Fruit fly (Drosophila melanogaster) whole organism, larva: Measurements from ENCODE around the gene Samuel.
A peak's percentile ranks its signal among the peaks of the same experiment; 100 is the strongest.

Source experiments
- noc ChIP-seq: fragments of 200-800 bp; sonication (Bioruptor generic); optimal IDR thresholded peaks from 3 replicates; lab custom pipeline; 2019; ENCODE audit warnings: missing biosample characterization, mild to moderate bottlenecking, missing genetic modification characterization, moderate library complexity

The Samuel gene

DNA sequence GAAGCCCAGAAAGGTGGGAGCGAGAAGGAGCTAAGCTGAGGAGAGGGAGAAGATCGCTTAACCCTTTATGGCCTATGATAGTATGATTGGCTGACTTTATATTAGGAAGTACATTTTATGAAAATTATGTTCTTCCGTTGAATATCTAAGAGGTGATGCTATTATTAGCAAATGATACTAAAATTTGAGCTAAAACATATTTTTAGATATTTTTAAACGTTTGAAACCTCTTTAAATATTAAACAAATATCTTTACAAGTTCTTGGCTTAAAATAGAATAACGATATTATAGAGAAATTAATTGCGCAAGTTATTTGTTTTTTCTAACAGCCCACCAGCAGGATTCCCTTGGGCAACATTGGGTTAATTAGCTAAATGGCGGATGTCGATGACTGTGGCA is 2.7 kb upstream of the Samuel start:
- no peak for TF ChIP-seq noc (tag; lab: Kevin White, UChicago)

DNA sequence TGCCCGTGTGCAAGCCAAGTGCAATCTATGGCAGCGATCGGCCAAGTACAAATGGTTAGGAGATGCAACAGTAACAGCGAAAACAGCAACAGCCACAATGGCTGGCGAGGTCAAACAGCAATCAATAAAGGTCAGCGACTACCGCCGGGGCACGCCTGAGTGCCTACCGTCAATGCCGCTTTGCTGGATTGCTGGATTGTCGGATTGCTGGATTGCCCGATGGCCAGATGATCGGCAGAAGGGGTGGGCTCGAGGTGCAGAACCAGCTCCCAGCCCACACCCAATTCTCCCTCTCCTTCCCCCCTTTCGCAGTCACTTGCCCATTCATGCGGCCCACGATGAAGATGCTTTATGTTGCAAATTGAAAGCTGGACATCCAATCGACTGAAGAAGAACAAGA is 2.1 kb upstream of the Samuel start:
- TF ChIP-seq noc (tag; lab: Kevin White, UChicago), result no peak

DNA sequence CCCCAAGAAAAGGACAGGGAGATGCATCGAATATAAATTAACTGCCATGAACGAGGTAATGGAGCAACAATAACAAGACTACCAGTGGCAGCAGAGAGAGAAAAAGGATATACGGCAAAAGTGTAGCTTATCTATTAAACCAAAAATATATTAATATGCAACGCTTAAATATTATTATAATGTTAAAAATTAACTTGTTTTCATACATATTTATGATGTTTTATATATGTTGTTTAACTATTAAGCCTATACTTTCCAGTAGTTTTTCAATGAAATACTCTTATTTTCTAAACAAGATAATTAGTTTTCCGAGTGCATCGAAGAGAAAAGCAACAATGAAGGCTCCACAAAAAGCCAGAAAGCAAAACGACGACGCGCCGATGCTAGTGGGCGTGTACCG is 1.6 kb upstream of the Samuel start:
- TF ChIP-seq noc (tag; lab: Kevin White, UChicago), result no peak

DNA sequence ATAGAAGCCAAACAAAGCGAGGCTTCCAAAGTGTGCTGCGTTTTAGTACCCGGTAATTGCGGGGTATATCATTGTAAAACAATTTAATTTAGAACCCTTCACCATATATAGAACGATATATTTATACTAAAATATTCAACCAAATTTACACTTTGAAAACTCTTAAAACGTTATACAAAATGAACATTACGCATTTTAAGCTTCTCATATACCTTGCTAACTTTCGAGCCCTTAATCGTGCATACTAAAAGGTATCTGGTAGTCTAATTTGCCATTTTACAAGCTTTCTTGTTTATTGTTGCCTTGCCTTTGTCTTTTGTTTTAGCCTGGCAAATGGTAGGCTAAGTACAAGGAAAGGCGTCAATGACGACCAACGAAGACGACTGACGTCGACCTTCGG is 1.2 kb upstream of the Samuel start:
- TF ChIP-seq noc (tag; lab: Kevin White, UChicago), result no peak

DNA sequence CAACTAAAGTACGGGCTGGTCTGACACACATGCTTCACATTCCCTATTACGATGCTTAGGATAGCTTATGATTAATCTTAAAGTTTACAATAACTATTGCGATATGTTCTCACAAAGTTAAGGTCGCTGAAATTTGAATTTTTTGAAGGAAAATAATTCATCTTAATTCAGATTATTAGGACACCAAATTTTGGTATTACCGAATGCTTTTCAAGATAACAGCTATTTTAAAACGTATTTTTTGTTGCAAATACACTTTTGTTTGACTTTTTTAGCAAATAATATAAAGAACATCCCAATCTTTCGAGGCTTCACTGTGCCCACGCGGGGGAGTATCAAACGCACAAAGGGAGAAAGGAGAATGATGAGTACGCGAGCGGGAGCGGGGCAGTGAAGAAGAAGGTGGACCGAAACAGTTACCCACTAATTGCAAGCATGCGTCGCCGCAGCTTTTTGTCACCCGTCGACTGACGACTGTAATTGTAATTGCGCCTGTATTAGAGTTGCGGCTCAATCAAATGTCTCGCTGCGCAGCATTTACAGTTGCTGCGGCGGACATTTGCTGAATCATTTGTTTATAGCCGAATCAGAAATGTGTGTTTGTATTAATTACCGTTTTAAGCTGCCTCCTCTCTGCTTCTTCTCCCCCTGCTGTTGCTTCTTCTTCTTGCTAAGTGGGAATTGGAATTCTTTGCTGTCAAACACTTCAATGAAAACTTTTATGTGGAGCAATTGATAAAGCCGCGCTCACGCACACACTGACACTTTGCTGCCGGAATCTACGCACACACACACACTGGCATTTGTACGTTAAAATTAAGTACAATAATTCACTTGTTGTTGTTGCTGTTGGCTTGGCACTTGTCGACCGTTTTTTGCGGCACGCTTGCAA is 620 bp downstream of the Samuel start:
- peak; percentile 73 for TF ChIP-seq noc (tag; lab: Kevin White, UChicago)

DNA sequence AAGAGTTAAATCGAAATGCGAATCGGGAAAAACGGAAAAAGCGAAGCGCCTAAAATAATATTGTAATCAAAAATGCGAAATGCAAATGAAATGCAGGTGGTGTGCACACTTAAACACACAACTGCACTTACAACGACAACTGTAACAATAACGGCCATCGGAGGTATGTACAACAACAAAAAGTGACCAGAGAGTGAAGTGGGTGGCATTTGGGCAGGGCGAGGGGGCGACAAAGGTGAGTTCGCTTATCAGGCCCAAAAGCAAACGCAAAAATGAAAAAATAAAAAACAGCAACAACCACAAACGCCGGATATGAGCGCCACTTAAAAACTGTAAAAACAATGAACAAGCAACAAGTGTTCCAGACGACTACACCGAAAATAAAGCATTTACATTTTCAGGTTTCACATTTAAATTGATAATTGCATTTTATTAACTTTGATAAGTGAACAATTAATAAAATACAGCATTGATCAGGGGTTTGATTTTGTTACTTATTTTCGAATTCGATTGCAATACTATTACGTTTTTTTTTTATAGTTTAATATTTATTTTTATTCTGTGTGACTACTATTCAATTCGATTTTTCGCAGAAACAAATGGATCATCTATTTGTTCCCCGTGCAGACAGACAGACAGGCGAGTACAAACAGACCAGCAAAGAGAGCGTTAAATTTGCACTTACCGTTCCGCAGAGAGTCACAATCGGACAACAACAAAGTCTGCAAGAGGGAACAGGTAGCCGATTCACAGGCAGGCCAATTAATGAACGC is 1.5 kb downstream of the Samuel start:
- TF ChIP-seq noc (tag; lab: Kevin White, UChicago), result peak; percentile 92

DNA sequence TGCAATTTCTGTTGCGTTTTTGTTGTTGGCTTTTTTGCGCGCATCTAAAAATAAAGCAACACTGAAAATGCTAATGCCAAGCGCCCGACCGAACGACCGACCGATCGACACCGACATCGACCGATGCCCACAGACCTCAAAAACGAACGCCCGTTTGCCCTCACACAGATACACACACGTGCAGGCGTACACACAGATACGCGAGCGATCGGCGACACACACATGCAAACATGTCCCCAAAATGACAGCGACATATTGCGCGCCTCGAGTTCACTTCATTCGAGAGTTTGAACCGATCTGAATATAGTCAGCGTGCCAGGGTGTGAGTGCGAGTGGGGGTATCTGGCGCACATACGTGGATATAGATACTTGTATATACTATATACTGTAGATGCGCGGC is 5.6 kb downstream of the Samuel start:
- TF ChIP-seq noc (tag; lab: Kevin White, UChicago), result no peak

DNA sequence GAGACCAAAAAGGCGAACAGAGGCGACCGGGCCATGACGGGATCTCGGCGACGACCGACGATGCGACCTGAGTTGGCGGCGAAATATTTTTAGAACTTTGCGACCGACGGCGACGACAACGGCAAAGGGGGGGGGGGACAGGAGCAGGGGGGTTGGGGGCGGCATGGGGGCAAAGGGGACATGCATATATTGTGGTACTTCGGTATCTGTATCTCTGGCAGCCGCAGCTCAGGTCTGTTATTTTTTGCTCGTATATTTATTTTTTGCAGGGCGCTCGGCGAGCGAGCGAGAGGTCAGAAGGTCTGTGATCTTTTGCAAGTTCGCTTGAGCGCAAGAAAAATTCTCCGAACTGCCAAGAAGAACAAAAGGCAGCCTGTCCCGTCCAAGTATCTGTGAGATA is 7.6 kb downstream of the Samuel start:
- TF ChIP-seq noc (tag; lab: Kevin White, UChicago), result no peak

DNA sequence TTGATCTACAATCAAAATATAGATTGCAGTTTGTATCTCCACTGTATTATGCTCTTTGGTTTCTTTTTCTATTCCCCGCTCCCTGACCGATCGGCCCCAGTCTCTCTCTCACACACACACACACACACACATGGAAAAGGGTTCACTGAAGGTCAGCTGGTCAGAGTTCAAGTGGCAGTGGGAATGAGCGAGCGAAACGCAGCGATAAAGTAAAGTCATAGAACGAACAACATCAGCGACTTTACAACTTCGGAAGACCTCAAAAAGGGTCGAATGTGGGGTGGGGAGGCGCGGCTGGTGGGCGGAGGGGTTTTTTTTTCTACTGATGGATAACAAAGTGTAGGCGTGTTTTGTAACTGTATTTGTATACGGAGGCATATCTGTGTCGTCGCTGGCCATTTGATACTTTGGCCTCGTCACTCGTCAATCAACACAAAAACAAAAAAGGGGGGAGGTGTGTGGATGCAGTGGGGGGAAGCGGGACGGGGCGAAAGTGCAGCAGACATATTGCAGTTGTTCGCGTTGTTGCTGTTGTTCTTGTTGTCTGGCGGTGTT is 8.6 kb downstream of the Samuel start:
- TF ChIP-seq noc (tag; lab: Kevin White, UChicago), result no peak

DNA sequence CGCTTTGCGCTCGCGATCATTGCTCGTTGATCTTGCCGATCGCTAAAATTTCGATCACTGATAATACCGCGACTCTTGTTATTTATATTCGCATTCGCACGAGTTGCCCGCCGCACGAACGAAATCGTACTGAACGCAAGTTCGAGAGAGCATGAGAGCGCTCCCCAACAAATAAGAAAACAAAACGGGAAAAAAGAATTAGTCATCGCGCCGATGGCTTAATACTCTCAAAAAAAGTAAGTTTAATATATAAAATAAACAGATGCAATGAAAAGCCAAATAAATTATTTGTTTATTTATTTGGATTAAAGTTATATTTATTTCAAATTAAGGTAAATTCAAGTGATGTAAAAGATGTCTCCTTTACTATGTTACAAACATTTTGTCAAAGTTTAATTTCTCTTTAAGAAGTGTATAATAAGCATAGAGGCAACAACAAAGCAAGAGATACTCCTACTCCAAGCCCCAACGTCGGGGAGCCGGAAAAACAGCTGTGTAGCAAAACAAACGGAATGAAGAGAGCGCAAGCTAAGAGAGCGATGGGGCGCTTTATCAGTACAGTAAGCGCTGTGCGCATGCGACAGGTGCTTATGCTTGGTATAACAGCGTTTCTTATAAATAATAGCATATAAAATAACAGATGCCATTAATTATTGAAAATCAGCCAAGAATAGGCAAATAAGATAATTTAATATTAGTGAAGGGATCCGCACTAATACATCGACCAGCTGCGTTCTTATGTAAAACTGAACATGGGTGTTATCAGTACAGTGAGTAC is 9.3 kb downstream of the Samuel start:
- peak; percentile 89 for TF ChIP-seq noc (tag; lab: Kevin White, UChicago)

DNA sequence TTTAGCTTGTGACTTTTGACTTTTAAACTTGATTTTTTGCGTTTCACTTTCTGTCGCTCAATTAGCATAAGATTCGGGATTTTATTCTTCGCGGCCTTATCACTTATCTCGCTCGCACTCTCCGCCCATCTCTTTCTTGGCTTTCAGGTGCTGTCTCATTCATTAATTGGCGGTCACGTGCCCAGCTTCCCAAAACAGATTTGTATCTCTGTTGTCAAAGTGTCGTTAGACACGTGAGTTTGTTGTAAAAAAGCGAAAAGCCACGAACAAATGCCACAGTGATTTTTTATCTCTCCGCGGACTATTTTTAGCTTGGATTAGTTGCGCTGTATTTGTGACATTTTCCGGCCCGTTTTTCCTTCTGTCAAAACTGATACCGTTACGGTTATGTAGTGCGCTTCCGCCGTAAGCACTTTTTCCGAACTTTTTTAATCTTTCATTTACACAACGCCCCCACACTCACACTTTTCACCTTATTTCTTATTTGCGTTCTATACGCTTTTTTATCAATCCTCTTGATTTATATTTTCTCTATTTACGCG is 9.9 kb downstream of the Samuel start:
- TF ChIP-seq noc (tag; lab: Kevin White, UChicago), result no peak

DNA sequence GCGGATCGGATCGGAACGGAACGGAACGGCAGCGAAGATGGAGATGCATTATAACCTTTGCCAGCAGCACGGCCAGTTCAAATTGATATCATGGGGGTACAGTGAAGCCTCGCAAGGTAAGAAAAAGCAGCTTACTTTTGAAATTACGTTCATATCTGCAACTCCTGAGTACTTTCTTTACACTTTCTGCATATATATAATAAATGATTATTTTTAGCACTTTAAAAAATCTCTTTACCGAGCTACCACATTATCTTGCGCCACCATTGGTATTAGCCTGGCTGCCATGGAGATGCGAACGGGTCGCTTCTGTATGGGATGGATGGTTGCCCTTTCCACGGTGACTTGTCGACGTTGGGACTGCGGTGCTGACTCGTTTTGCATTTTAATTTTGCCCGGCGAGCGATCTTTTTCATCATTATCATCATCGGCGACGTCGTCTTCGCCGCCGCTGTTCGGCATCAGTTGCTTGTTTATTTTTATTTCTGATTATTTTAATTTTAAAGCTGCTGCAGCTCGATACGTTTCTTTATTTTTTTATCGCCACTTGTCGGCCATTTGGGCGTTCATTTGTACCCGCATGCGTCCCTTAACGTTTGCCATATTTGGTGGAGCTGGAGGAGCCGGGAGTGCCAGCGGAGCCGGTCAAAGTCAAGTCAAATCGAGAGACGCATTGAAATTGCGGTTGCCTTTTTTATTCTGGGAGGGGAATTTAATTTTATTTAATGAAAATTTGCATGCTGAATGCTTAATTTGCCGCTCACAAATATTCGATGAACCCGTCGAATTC is 13.6 kb downstream of the Samuel start:
- no peak for TF ChIP-seq noc (tag; lab: Kevin White, UChicago)

DNA sequence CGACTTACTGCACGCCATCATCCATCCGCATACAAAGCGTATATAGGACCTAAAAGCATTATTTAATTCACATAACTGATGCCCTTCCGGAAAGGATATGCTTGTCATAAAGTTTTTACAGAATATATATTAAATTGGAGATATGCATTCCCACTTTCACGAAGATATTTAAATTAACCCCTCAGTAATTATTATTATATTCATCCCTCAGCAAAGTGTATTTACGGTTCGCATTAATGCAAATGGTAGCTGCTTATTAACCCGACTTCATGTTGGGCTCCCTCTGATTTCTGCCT is 14.4 kb downstream of the Samuel start:
- no peak for TF ChIP-seq noc (tag; lab: Kevin White, UChicago)

DNA sequence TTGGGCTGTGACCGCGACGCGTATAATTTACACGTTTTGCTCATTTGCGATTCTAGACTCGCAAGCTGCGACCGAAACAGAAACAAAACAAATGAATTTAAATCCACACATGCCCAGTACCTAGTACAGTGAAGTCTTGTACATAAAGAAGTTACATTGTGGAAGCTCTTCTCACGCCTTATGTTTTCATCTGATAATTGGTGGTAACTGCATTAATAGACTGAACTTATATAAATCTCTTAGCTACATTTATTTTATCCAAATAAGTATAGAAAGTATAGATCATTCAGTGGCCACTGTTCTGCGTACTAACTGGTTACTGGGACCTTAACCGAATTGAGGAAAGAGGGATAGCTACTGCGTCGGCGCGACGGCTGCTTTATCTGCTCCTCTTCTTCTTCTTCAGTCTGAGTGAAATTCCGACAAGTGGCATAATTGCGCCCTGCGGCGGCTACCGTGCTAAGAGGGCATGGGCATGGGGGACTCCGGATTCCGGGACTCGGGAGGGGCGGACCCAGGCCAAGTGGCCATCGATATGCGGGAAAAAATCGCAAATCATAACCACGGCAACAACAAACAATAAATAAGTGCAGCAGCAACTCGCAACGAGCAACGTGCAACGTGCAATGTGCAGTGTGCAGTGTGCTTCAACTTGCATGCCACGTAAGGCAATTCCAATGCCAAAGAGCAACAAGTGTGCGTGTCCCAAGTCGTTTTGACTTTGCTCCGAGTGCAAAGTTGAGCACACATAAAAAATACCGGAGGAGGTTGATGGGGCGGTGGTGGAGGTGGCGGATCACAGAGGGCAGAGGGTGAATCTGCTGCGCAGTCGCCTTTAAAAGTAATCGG is 14.9 kb downstream of the Samuel start:
- TF ChIP-seq noc (tag; lab: Kevin White, UChicago), result no peak
